Fruit fly (Drosophila melanogaster) whole organism, embryonic: ENCODE results near the gene hyd.

Experiments used
- Awh ChIP-seq: fragments of 200-800 bp; sonication (Bioruptor generic); IDR thresholded peaks from 2 replicates; pipeline ENCODE4, ENCODE4 v1.3.6; 2022; ENCODE audit warnings: missing biosample characterization, missing genetic modification characterization
- CG10366 ChIP-seq: fragments of 200-800 bp; sonication (Bioruptor generic); IDR thresholded peaks from 2 replicates; pipeline ENCODE4 v1.3.6; 2022; ENCODE audit warnings: missing biosample characterization, missing genetic modification characterization
- CG11247 ChIP-seq: fragments of 200-800 bp; sonication (Bioruptor generic); IDR thresholded peaks from 2 replicates; pipeline ENCODE4 v1.3.6; 2022; ENCODE audit warnings: missing biosample characterization, missing genetic modification characterization
- CG12155 ChIP-seq: fragments of 200-800 bp; sonication (Bioruptor generic); optimal IDR thresholded peaks from 3 replicates; lab custom pipeline; 2016; ENCODE audit warnings: missing biosample characterization, missing genetic modification characterization
- CG12769 ChIP-seq: fragments of 200-800 bp; sonication (Bioruptor generic); optimal IDR thresholded peaks from 2 replicates; lab custom pipeline; 2019; ENCODE audit warnings: missing biosample characterization, mild to moderate bottlenecking, missing genetic modification characterization, moderate library complexity
- CG13424 ChIP-seq: fragments of 200-800 bp; sonication (Bioruptor generic); optimal IDR thresholded peaks from 2 replicates; lab custom pipeline; 2019; ENCODE audit warnings: missing biosample characterization, mild to moderate bottlenecking, missing genetic modification characterization, moderate library complexity
- CG13775 ChIP-seq: fragments of 200-800 bp; sonication (Bioruptor generic); optimal IDR thresholded peaks from 3 replicates; lab custom pipeline; 2017; ENCODE audit warnings: missing biosample characterization, mild to moderate bottlenecking, missing genetic modification characterization
- CG14710 ChIP-seq: fragments of 200-800 bp; sonication (Bioruptor generic); optimal IDR thresholded peaks from 3 replicates; lab custom pipeline; 2019; ENCODE audit warnings: missing biosample characterization, mild to moderate bottlenecking, missing genetic modification characterization, moderate library complexity
- CG15479 ChIP-seq: fragments of 200-800 bp; sonication (Bioruptor generic); optimal IDR thresholded peaks from 3 replicates; lab custom pipeline; 2019; ENCODE audit warnings: missing biosample characterization, mild to moderate bottlenecking, missing genetic modification characterization, moderate library complexity
- CG15514 ChIP-seq: fragments of 200-800 bp; sonication (Bioruptor generic); optimal IDR thresholded peaks from 3 replicates; lab custom pipeline; 2017; ENCODE audit warnings: missing biosample characterization, missing genetic modification characterization, mild to moderate bottlenecking, moderate library complexity, missing genetic modification reagents
- CG15601 ChIP-seq: fragments of 200-800 bp; sonication (Bioruptor generic); optimal IDR thresholded peaks from 3 replicates; lab custom pipeline; 2019; ENCODE audit warnings: missing biosample characterization, mild to moderate bottlenecking, missing genetic modification characterization, moderate library complexity
- CG16813 ChIP-seq: fragments of 200-800 bp; sonication (Bioruptor generic); IDR thresholded peaks from 3 replicates; pipeline ENCODE4 v1.3.6; 2022; ENCODE audit warnings: missing biosample characterization, missing genetic modification characterization; ENCODE audit not compliant: partially characterized antibody
- CG2199 ChIP-seq: fragments of 200-800 bp; sonication (Bioruptor generic); IDR thresholded peaks from 3 replicates; pipeline ENCODE4 v1.3.6; 2022; ENCODE audit warnings: missing biosample characterization, missing genetic modification characterization
- CG2712 ChIP-seq: fragments of 200-800 bp; optimal IDR thresholded peaks from 3 replicates; lab custom pipeline; 2019; ENCODE audit warnings: missing biosample characterization, mild to moderate bottlenecking, missing genetic modification characterization, moderate library complexity
- CG30020 ChIP-seq: fragments of 200-800 bp; optimal IDR thresholded peaks from 2 replicates; lab custom pipeline; 2019; ENCODE audit warnings: missing biosample characterization, mild to moderate bottlenecking, missing genetic modification characterization, moderate library complexity
- CG30431 ChIP-seq: fragments of 200-800 bp; sonication (Bioruptor generic); optimal IDR thresholded peaks from 2 replicates; lab custom pipeline; 2017; ENCODE audit warnings: missing biosample characterization, missing genetic modification characterization
- CG31224 ChIP-seq: fragments of 200-800 bp; sonication (Bioruptor generic); IDR thresholded peaks from 2 replicates; pipeline ENCODE4 v1.3.6; 2022; ENCODE audit warnings: missing biosample characterization, missing genetic modification characterization
- CG3847 ChIP-seq: fragments of 200-800 bp; sonication (Bioruptor generic); IDR thresholded peaks from 2 replicates; pipeline ENCODE4 v1.3.6; 2022; ENCODE audit warnings: missing biosample characterization, missing genetic modification characterization
- CG3995 ChIP-seq: fragments of 200-800 bp; sonication (Bioruptor generic); optimal IDR thresholded peaks from 3 replicates; lab custom pipeline; 2016; ENCODE audit warnings: missing biosample characterization, missing genetic modification characterization
- CG6765 ChIP-seq: fragments of 200-800 bp; sonication (Bioruptor generic); optimal IDR thresholded peaks from 3 replicates; lab custom pipeline; 2017; ENCODE audit warnings: missing biosample characterization, mild to moderate bottlenecking, missing genetic modification characterization
- CG7963 ChIP-seq: fragments of 200-800 bp; sonication (Bioruptor generic); IDR thresholded peaks from 3 replicates; pipeline ENCODE4 v1.3.6; 2022; ENCODE audit warnings: missing biosample characterization, missing genetic modification characterization; ENCODE audit not compliant: partially characterized antibody
- CG8089 ChIP-seq: fragments of 200-800 bp; sonication (Bioruptor generic); optimal IDR thresholded peaks from 3 replicates; lab custom pipeline; 2016; ENCODE audit warnings: missing biosample characterization, missing genetic modification characterization
- CG8478 ChIP-seq: fragments of >200 bp; optimal IDR thresholded peaks from 2 replicates; lab custom pipeline; 2018
- CG9797 ChIP-seq: fragments of 200-800 bp; sonication (Bioruptor generic); optimal IDR thresholded peaks from 3 replicates; lab custom pipeline; 2018; ENCODE audit warnings: missing biosample characterization, mild to moderate bottlenecking, missing genetic modification characterization
- D ChIP-seq, 2 experiments: fragments of 200-800 bp in 1 of 2; fragments of >200 bp in 1 of 2; sonication (Bioruptor generic) in 1 of 2; optimal IDR thresholded peaks; 2 replicates in 1 of 2; 3 replicates in 1 of 2; lab custom pipeline; 2017; ENCODE audit warnings: mild to moderate bottlenecking in 1 of 2, missing biosample characterization in 1 of 2, missing genetic modification characterization in 1 of 2, missing genetic modification reagents in 1 of 2
- Dad ChIP-seq: fragments of 200-800 bp; sonication (Bioruptor generic); optimal IDR thresholded peaks from 3 replicates; lab custom pipeline; 2016; ENCODE audit warnings: missing biosample characterization, missing genetic modification characterization
- Dfd ChIP-seq, 2 experiments: fragments of >200 bp; optimal IDR thresholded peaks; 2 replicates each; lab custom pipeline; 2017; ENCODE audit warnings: missing biosample characterization in 2 of 2, missing genetic modification characterization in 2 of 2
- E2f2 ChIP-seq: fragments of 200-800 bp; sonication (Bioruptor generic); IDR thresholded peaks from 2 replicates; pipeline ENCODE4 v1.3.6; 2022; ENCODE audit warnings: missing biosample characterization, missing genetic modification characterization
- Lhr ChIP-seq: fragments of 200-800 bp; sonication (Bioruptor generic); optimal IDR thresholded peaks from 3 replicates; lab custom pipeline; 2017; ENCODE audit warnings: mild to moderate bottlenecking, missing biosample characterization, missing genetic modification reagents, missing genetic modification characterization
- Myb ChIP-seq: fragments of 200-800 bp; sonication (Bioruptor generic); optimal IDR thresholded peaks from 2 replicates; lab custom pipeline; 2016; ENCODE audit warnings: missing biosample characterization, missing genetic modification characterization
- Xbp1 ChIP-seq: fragments of 200-800 bp; sonication (Bioruptor generic); optimal IDR thresholded peaks from 3 replicates; lab custom pipeline; 2016; ENCODE audit warnings: missing biosample characterization, mild to moderate bottlenecking, missing genetic modification characterization
- ara ChIP-seq: fragments of 200-800 bp; sonication (Bioruptor generic); IDR thresholded peaks from 2 replicates; pipeline ENCODE4 v1.3.6; 2022; ENCODE audit warnings: missing biosample characterization, missing genetic modification characterization
- az2 ChIP-seq: fragments of 200-800 bp; sonication (Bioruptor generic); optimal IDR thresholded peaks from 3 replicates; lab custom pipeline; 2016; ENCODE audit warnings: missing biosample characterization, missing genetic modification characterization
- danr ChIP-seq: fragments of 200-800 bp; sonication (Bioruptor generic); IDR thresholded peaks from 2 replicates; pipeline ENCODE4 v1.3.6; 2022; ENCODE audit warnings: missing biosample characterization, missing genetic modification characterization
- esg ChIP-seq: fragments of 200-800 bp; sonication (Bioruptor generic); conservative IDR thresholded peaks from 2 replicates; pipeline ENCODE4 v1.3.6; 2022; ENCODE audit warnings: missing biosample characterization, missing genetic modification characterization
- ftz-f1 ChIP-seq: fragments of 200-800 bp; sonication (Bioruptor generic); optimal IDR thresholded peaks from 2 replicates; lab custom pipeline; 2016; ENCODE audit warnings: missing biosample characterization, missing genetic modification characterization
- gsb ChIP-seq: fragments of 200-800 bp; sonication (Bioruptor generic); IDR thresholded peaks from 2 replicates; pipeline ENCODE4 v1.3.6; 2022; ENCODE audit warnings: missing biosample characterization, missing genetic modification characterization
- hbn ChIP-seq: fragments of 200-800 bp; sonication (Bioruptor generic); IDR thresholded peaks from 2 replicates; pipeline ENCODE4 v1.3.6; 2022; ENCODE audit warnings: missing biosample characterization, missing genetic modification characterization; ENCODE audit not compliant: partially characterized antibody
- ken ChIP-seq: fragments of 200-800 bp; sonication (Bioruptor generic); IDR thresholded peaks from 3 replicates; pipeline ENCODE4 v1.3.6; 2022; ENCODE audit warnings: missing biosample characterization, missing genetic modification characterization
- lab ChIP-seq: fragments of 200-800 bp; sonication (Bioruptor generic); optimal IDR thresholded peaks from 3 replicates; lab custom pipeline; 2017; ENCODE audit warnings: missing biosample characterization, missing genetic modification characterization, mild to moderate bottlenecking, moderate library complexity, missing genetic modification reagents
- nerfin-1 ChIP-seq: fragments of 200-800 bp; sonication (Bioruptor generic); optimal IDR thresholded peaks from 3 replicates; lab custom pipeline; 2019; ENCODE audit warnings: missing biosample characterization, mild to moderate bottlenecking, missing genetic modification characterization, moderate library complexity
- odd ChIP-seq: fragments of 200-800 bp; sonication (Bioruptor generic); optimal IDR thresholded peaks from 2 replicates; lab custom pipeline; 2017; ENCODE audit warnings: missing biosample characterization, mild to moderate bottlenecking, missing genetic modification characterization
- phol ChIP-seq: fragments of 200-800 bp; sonication (Bioruptor generic); optimal IDR thresholded peaks from 3 replicates; lab custom pipeline; 2018; ENCODE audit warnings: missing biosample characterization, mild to moderate bottlenecking, missing genetic modification characterization, moderate library complexity
- pita ChIP-seq: fragments of 200-800 bp; sonication (Bioruptor generic); optimal IDR thresholded peaks from 2 replicates; lab custom pipeline; 2017; ENCODE audit warnings: missing biosample characterization, mild to moderate bottlenecking, missing genetic modification characterization
- sima ChIP-seq: fragments of 200-800 bp; sonication (Bioruptor generic); optimal IDR thresholded peaks from 2 replicates; lab custom pipeline; 2016; ENCODE audit warnings: missing biosample characterization, missing genetic modification characterization
- slou ChIP-seq: fragments of 200-800 bp; sonication (Bioruptor generic); optimal IDR thresholded peaks from 3 replicates; lab custom pipeline; 2016; ENCODE audit warnings: missing biosample characterization, missing genetic modification characterization
- sug ChIP-seq: fragments of 200-800 bp; optimal IDR thresholded peaks from 2 replicates; lab custom pipeline; 2019; ENCODE audit warnings: missing biosample characterization, mild to moderate bottlenecking, missing genetic modification characterization, moderate library complexity
- tx ChIP-seq: fragments of 200-800 bp; sonication (Bioruptor generic); optimal IDR thresholded peaks from 2 replicates; lab custom pipeline; 2016; ENCODE audit warnings: missing biosample characterization, missing genetic modification characterization
- vfl ChIP-seq: fragments of 200-800 bp; sonication (Bioruptor generic); optimal IDR thresholded peaks from 2 replicates; lab custom pipeline; 2016; ENCODE audit warnings: missing biosample characterization, missing genetic modification characterization

The hyd gene

DNA sequence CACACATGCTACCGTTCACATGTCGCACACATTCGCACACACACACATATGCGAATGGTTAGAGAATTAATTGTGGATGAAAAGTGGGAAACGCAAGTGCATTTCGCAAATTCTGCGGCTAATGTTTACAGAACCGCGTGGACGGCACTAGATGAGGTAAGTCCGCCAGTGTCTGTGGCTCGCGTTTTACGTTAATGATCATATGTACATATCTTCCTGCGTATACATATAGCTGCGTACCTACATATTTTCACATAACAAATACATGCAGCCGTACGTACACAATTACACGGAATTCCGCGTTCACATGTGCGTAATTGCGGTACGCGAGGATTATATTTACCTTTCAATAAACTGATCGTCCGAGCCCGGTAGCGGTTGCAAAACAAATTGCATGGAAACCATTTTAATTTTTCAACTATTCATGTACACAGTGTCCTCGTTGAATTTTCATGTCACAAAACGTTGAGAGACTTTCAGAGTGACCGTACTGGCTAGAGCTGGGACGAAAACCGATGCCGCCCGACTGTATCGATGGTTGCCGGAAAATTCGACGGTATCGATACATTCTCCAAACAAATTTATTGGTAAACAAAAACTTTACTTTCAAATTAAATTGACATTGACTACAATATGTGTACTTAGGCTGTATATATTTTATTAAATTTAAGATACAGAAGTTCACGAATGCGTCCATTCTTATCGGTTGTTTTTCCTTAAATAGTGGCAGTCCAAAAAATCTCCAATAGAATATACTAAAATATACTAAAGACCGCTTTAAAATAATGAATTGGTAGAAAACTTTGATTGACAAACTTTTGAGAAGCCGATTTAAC lies at the start of gene hyd:
Gene hyd (minus strand): TSS at position 495 of the 836 bp plus-strand sequence.
- TF ChIP-seq CG12155 (no peak), ara (GFP tag; lab: Robert Waterston, UW) (no peak), odd (GFP tag; lab: Kevin White, UChicago) (no peak), tx (no peak), sima (GFP tag; lab: Kevin White, UChicago) (no peak), E2f2 (peak; percentile 51; the same call in 1 of the 2 replicates), slou (GFP tag; lab: Kevin White, UChicago) (no peak), gsb (GFP tag; lab: Robert Waterston, UW) (no peak), ftz-f1 (GFP tag; lab: Kevin White, UChicago) (no peak), Xbp1 (GFP tag; lab: Kevin White, UChicago) (peak; percentile 15), phol (peak; percentile 42), esg (no peak), ken (GFP tag; lab: Robert Waterston, UW) (no peak), CG11247 (GFP tag; lab: Robert Waterston, UW) (no peak), CG2199 (GFP tag; lab: Robert Waterston, UW) (no peak), CG7963 (GFP tag; lab: Robert Waterston, UW) (peak; percentile 64; the same call in 2 of the 3 replicates), nerfin-1 (tag; lab: Kevin White, UChicago) (peak; percentile 89), CG6765 (GFP tag; lab: Kevin White, UChicago) (no peak), Myb (GFP tag; lab: Kevin White, UChicago) (peak; percentile 76), CG8089 (GFP tag; lab: Kevin White, UChicago) (no peak), danr (GFP tag; lab: Robert Waterston, UW) (no peak), Awh (GFP tag; lab: Robert Waterston, UW) (no peak), CG8478 (lab: Kevin White, UChicago) (peak; percentile 84), CG30020 (tag; lab: Kevin White, UChicago) (peak; percentile 51), CG15514 (GFP tag; lab: Kevin White, UChicago) (no peak), CG2712 (tag; lab: Kevin White, UChicago) (no peak), CG9797 (peak; percentile 88), CG3847 (GFP tag; lab: Robert Waterston, UW) (no peak), az2 (GFP tag; lab: Kevin White, UChicago) (no peak), CG10366 (GFP tag; lab: Robert Waterston, UW) (no peak), hbn (GFP tag; lab: Robert Waterston, UW) (peak; percentile 73), CG13775 (GFP tag; lab: Kevin White, UChicago) (no peak), CG14710 (tag; lab: Kevin White, UChicago) (peak; percentile 63), sug (tag; lab: Kevin White, UChicago) (no peak), Lhr (GFP tag; lab: Kevin White, UChicago) (peak; percentile 54), CG15479 (GFP tag; lab: Kevin White, UChicago) (peak; percentile 56), CG16813 (GFP tag; lab: Robert Waterston, UW) (peak; percentile 87), lab (GFP tag; lab: Kevin White, UChicago) (no peak), pita (GFP tag; lab: Kevin White, UChicago) (peak; percentile 29), CG12769 (tag; lab: Kevin White, UChicago) (no peak), Dad (no peak), CG13424 (no peak), CG3995 (GFP tag; lab: Kevin White, UChicago) (peak; percentile 45), CG30431 (GFP tag; lab: Kevin White, UChicago) (no peak), Dfd (GFP tag; optimal IDR thresholded peaks at IDR 0.05; lab: Kevin White, UChicago) (no peak), D (optimal IDR thresholded peaks at IDR 0.05; lab: Kevin White, UChicago) (no peak), D (GFP tag; optimal IDR thresholded peaks at IDR 0.05; lab: Kevin White, UChicago) (no peak), CG15601 (tag; lab: Kevin White, UChicago) (no peak), CG31224 (GFP tag; lab: Robert Waterston, UW) (no peak), vfl (GFP tag; lab: Kevin White, UChicago) (no peak)
